Fruit fly (Drosophila melanogaster): Measurements from ENCODE around the gene Cpr73D.

dm6 chr3L:16927375-16927774, 30.1 kb downstream of the Cpr73D start, which contains the start of gene CG13023:
- TF ChIP-seq CG10631 (GFP tag; optimal IDR thresholded peaks at IDR 0.05) (no peak), dac (GFP tag; optimal IDR thresholded peaks at IDR 0.05) (no peak), CG8319 (GFP tag; optimal IDR thresholded peaks at IDR 0.05) (no peak), CG11294 (GFP tag; IDR thresholded peaks at IDR 0.05) (no peak), CG6808 (GFP tag; optimal IDR thresholded peaks at IDR 0.05) (peak; percentile 9), Hr4 (GFP tag; optimal IDR thresholded peaks at IDR 0.05) (no peak), Blimp-1 (GFP tag; optimal IDR thresholded peaks at IDR 0.05) (no peak), salr (GFP tag; optimal IDR thresholded peaks at IDR 0.05) (no peak)

All from whole organism, prepupa.